Fruit fly (Drosophila melanogaster) Kc167 (cell line): ENCODE measurements around the gene CG33127.

ENCODE experiments used
- Myc ChIP-seq: fragments of >200 bp; optimal IDR thresholded peaks from 2 replicates; lab custom pipeline; 2017; ENCODE audit warnings: missing external identifiers
- Sin3A ChIP-seq: fragments of >200 bp; optimal IDR thresholded peaks from 2 replicates; lab custom pipeline; 2018; ENCODE audit warnings: missing external identifiers
- h ChIP-seq: fragments of >200 bp; optimal IDR thresholded peaks from 3 replicates; lab custom pipeline; 2018; ENCODE audit warnings: missing external identifiers
- insv ChIP-seq: fragments of >200 bp; optimal IDR thresholded peaks from 3 replicates; lab custom pipeline; 2018; ENCODE audit warnings: missing external identifiers
- psq ChIP-seq: fragments of >200 bp; optimal IDR thresholded peaks from 2 replicates; lab custom pipeline; 2017; ENCODE audit warnings: missing external identifiers
- ttk ChIP-seq: sonication (Bioruptor generic); optimal IDR thresholded peaks from 2 replicates; lab custom pipeline; 2017; ENCODE audit warnings: missing external identifiers

CG33127 gene

DNA sequence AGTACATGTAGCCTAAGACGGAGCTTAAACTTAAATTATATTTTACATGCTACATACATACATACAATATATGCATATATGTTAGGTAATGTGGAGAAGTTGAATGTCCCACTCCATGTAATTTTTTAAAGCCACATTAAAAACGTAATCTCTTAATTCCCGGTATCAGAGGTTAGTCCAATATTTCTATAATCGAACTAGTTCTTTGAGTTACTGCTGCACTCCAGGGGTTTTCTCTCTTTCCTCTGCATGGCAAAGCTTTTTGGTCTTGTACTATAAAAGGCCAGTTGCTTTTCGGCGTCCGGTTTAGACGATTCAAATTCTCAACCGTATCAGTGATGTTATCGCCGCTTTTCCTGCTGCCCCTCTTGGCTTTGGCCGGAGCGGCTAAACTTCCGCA lies at the start of gene CG33127:
Gene CG33127, plus strand, starts transcription at position 309 of the 400 bp plus-strand sequence.
- TF ChIP-seq psq (lab: Kevin White, UChicago) = no peak
- TF ChIP-seq Sin3A = no peak
- TF ChIP-seq insv (lab: Kevin White, UChicago) = no peak
- TF ChIP-seq ttk = no peak
- no peak for TF ChIP-seq Myc
- TF ChIP-seq h = no peak

DNA sequence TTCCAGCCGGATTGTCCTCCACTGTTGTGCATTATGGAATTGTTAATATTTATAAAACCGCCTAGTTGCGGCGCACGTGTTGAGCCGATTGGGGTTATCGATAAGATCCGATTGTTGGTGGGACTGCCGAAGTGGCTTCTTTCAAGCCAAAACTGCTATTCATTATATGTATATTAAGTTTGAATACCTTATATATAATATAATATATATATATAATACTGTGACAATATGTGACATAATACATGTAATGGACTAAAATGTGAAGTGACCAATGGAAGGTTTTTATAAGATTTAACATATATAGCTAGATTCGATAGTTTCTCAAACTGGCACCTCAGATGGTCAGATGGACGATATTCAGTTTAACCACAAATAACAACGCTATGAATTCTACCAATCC lies 48.3 kb upstream of the CG33127 start, which contains the start of the genes mbm and CG11555:
Gene mbm, minus strand, starts transcription at position 113 of the 400 bp plus-strand sequence.
Gene CG11555, plus strand, starts transcription at position 234 of the 400 bp plus-strand sequence.
- TF ChIP-seq Sin3A (no peak), Myc (no peak), h (no peak), insv (lab: Kevin White, UChicago) (no peak), ttk (no peak), psq (lab: Kevin White, UChicago) (no peak)

DNA sequence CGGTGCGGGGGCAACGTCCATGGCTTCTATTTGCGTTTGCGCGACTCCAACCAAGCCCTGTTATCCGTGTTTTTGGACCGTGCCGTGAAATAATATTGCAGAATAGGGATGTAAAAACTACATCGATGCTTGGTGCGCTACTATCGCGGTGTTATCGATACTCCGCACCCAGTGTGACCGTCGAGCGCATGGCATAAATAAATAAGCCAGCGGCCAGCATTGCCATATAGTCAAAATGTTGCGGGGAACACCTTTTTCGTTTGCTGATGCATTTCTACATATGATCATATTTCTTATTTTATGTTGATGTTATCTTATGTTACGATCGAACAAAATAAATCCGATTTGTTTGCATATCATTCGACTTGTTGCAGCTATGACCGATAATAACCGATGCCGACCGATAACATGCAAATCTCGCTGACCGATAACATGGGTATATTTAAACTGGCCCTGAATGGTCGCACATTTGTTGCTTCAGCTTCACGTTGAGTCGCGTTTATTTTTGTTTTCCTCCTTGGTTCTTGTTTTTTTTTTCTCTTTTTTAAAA lies 44.7 kb upstream of the CG33127 start, which contains the start of gene smo:
Gene smo, plus strand, starts transcription at position 461 of the 550 bp plus-strand sequence.
- TF ChIP-seq Sin3A (no peak), h (no peak), ttk (no peak), psq (lab: Kevin White, UChicago) (no peak), Myc (no peak)

- TF ChIP-seq ttk (no peak), Sin3A (no peak), psq (lab: Kevin White, UChicago) (no peak), insv (lab: Kevin White, UChicago) (no peak), Myc (no peak), h (no peak)
Observed at dm6 chr2L:278134-278533, 43.8 kb upstream of the CG33127 start, which contains the start of gene CG17078. TSS of gene CG17078 (minus strand) at chr2L:278234.

- TF ChIP-seq insv (lab: Kevin White, UChicago) (no peak), psq (lab: Kevin White, UChicago) (no peak), Myc (no peak), ttk (no peak), Sin3A (no peak), h (no peak)
Observed at dm6 chr2L:283071-283482, 38.8 kb upstream of the CG33127 start, which contains the start of gene CG11601. TSS of gene CG11601 (minus strand) at chr2L:283269.

- TF ChIP-seq h = no peak
- TF ChIP-seq Sin3A = no peak
- TF ChIP-seq Myc = no peak
- TF ChIP-seq insv (lab: Kevin White, UChicago) = no peak
- no peak for TF ChIP-seq psq (lab: Kevin White, UChicago)
- TF ChIP-seq ttk = no peak
Observed at dm6 chr2L:285596-286023, 36.3 kb upstream of the CG33127 start.

DNA sequence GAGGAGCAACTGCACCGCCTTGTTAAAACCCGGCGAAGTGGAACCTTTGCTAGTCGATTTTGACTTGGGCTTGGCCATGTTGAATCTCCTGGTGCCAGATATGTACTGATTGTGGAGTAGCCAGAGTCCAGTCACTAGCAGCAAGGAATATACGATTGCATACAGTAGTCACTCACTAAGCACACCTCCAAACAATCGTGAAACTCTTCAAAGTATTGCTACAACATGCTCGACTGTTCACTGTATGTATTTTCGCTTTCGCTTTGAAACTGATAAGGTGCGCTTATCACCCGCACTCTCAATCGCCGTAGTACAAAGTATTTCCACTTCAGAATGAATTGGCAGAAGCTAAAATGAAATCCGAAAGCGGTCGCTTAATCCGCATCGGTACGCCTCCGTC lies 35.5 kb upstream of the CG33127 start:
- TF ChIP-seq Sin3A = no peak
- no peak for TF ChIP-seq ttk
- no peak for TF ChIP-seq psq (lab: Kevin White, UChicago)
- TF ChIP-seq h = no peak
- no peak for TF ChIP-seq insv (lab: Kevin White, UChicago)
- TF ChIP-seq Myc = no peak

DNA sequence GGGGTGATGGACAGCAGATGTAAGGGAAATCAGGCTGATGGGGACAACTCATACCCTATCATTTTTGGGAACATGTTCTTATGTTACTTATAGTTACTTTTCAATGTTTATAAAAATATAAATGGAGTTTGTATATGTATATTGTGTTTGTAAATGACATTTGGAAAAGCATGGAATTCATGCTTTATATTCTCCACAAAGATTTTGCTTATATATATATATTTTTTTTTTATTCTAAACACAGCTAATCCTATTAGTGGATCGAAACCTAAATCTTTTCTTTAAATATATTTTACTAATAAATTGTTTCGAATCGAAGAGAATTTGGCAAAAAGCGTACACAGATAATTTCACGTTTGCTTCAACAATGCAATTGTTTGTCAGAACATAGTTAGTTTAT lies 32.9 kb upstream of the CG33127 start, which contains the start of gene Amnionless:
Gene Amnionless, minus strand, starts transcription at position 101 of the 400 bp plus-strand sequence.
- TF ChIP-seq Myc (no peak), h (no peak), psq (lab: Kevin White, UChicago) (no peak), insv (lab: Kevin White, UChicago) (no peak), ttk (no peak), Sin3A (no peak)

DNA sequence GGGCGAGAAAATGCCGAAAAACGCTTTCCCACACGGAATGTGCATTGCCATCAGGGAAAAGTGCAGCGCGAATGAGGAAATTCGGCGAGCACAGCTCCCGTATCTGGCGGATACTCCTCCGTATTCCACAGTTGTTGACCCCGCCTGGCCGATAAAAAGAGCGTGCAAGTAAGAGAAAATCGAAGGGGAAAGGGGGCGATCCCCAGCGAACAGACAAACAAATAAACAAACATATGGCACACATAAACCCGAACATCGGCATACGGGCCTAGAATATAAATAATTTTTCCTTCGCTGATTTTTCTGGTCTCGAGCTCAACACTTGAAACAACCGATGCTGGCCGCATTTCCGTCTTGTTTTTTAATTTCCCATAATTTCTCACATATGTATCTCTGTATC lies 31.5 kb upstream of the CG33127 start:
- TF ChIP-seq insv (lab: Kevin White, UChicago) (no peak), Sin3A (no peak), ttk (no peak), h (no peak), Myc (no peak), psq (lab: Kevin White, UChicago) (no peak)

DNA sequence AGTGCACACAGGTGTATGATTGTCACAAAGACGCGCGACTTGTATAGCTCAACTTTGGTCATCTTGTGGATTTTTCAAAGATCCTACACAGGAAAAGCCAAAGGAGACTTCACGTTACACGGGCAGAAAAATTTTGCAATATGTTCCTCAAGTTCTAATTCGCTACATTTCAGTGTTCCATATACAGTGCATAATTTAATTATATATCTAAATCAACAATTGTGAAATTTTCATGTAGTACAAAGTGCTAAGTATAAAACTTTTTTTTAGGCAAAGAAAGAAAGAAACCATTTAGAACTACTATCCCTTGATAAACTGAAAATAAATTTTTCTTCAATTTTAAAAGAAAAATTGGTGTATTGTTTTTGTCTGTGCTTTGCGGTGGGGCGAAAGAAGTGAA lies 31.0 kb upstream of the CG33127 start:
- no peak for TF ChIP-seq insv (lab: Kevin White, UChicago)
- TF ChIP-seq h = no peak
- TF ChIP-seq Myc = no peak
- TF ChIP-seq psq (lab: Kevin White, UChicago) = no peak
- no peak for TF ChIP-seq Sin3A
- no peak for TF ChIP-seq ttk

DNA sequence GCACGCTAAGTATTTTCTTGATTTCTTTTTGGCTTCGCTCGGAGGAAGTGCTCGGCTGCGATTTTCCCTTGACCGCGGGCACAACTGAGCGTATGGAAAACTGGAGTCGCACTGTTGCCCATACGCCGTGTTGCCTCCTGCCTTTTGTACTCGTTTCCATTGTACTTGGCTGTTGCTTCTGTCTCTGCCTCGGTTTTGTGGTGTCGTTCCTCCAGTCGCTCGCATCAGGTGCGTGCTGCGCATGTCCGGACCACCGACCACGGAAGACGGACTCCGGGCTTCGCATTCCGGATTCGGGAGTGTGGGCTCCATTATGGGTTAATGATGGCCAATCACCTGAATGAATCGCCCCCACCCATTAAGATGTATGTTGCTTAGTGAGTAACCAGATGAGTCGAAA lies 30.2 kb upstream of the CG33127 start, which contains the start of gene CG3625:
Gene CG3625, minus strand, starts transcription at position 139 of the 400 bp plus-strand sequence.
- TF ChIP-seq ttk (no peak), h (no peak), Myc (no peak), psq (lab: Kevin White, UChicago) (no peak), Sin3A (no peak), insv (lab: Kevin White, UChicago) (no peak)

dm6 chr2L:292301-292700 lies 29.6 kb upstream of the CG33127 start, which contains the start of gene CG11562:
TSS of gene CG11562 (plus strand) at chr2L:292419.
- no peak for TF ChIP-seq insv (lab: Kevin White, UChicago)
- TF ChIP-seq Myc = no peak
- TF ChIP-seq ttk = no peak
- no peak for TF ChIP-seq h
- no peak for TF ChIP-seq Sin3A
- no peak for TF ChIP-seq psq (lab: Kevin White, UChicago)

dm6 chr2L:294452-295362 lies 27.2 kb upstream of the CG33127 start, which contains the start of the genes U2af38 and Stip1:
TSS of gene U2af38 (minus strand) at chr2L:294681.
TSS of gene Stip1 (plus strand) at chr2L:295122.
- TF ChIP-seq ttk (no peak), insv (lab: Kevin White, UChicago) (no peak), h (no peak), psq (lab: Kevin White, UChicago) (no peak), Sin3A (no peak), Myc (no peak)
